5 fruit fly cellular contexts compared by ENCODE assay signal in genomic region chr3L:11292180-11292727, dm6.
TF ChIP-seq lines count a peak whose summit lies in the region.

No protein-coding gene starts in this region.

- TF ChIP-seq CTCF in whole organism, embryonic (GFP tag; optimal IDR thresholded peaks at IDR 0.05; lab: Kevin White, UChicago): no peak

TF ChIP-seq in whole organism, adult, 20 proteins besides CTCF, POLR2A, EP300 and RAD21 (continues in another document):
- TF ChIP-seq kay (GFP tag; lab: Kevin White, UChicago; ENCODE audit: borderline replicate concordance) (no peak), ovo (GFP tag; optimal IDR thresholded peaks at IDR 0.05; lab: Kevin White, UChicago) (peak; percentile 36), CG5204 (GFP tag; optimal IDR thresholded peaks at IDR 0.05; lab: Kevin White, UChicago) (peak; percentile 35), tj (GFP tag; optimal IDR thresholded peaks at IDR 0.05; lab: Kevin White, UChicago) (peak; percentile 58), CG11617 (GFP tag; optimal IDR thresholded peaks at IDR 0.05; lab: Kevin White, UChicago) (no peak), CG7101 (tag; optimal IDR thresholded peaks at IDR 0.05; lab: Kevin White, UChicago) (no peak), cic (GFP tag; optimal IDR thresholded peaks at IDR 0.05; lab: Kevin White, UChicago) (peak; percentile 73), CG12768 (GFP tag; optimal IDR thresholded peaks at IDR 0.05; lab: Kevin White, UChicago) (no peak), CG33017 (tag; optimal IDR thresholded peaks at IDR 0.05; lab: Kevin White, UChicago) (no peak), Mnt (GFP tag; optimal IDR thresholded peaks at IDR 0.05; lab: Kevin White, UChicago) (peak; percentile 28), Clk (GFP tag; optimal IDR thresholded peaks at IDR 0.05; lab: Kevin White, UChicago) (peak; percentile 29), pad (GFP tag; optimal IDR thresholded peaks at IDR 0.05; lab: Kevin White, UChicago) (no peak), Hr96 (GFP tag; optimal IDR thresholded peaks at IDR 0.05; lab: Kevin White, UChicago) (no peak), cnc (optimal IDR thresholded peaks at IDR 0.05; lab: Kevin White, UChicago) (peak in 1 of 2 experiments; percentile 58), toe (GFP tag; optimal IDR thresholded peaks at IDR 0.05; lab: Kevin White, UChicago) (no peak), Crg-1 (GFP tag; optimal IDR thresholded peaks at IDR 0.05; lab: Kevin White, UChicago) (no peak), CG14711 (tag; optimal IDR thresholded peaks at IDR 0.05; lab: Kevin White, UChicago) (no peak), bab1 (GFP tag; optimal IDR thresholded peaks at IDR 0.05; lab: Kevin White, UChicago) (peak; percentile 51), CG1620 (GFP tag; optimal IDR thresholded peaks at IDR 0.05; lab: Kevin White, UChicago) (no peak)

TF ChIP-seq in whole organism, embryonic, 481 proteins besides CTCF, POLR2A, EP300 and RAD21 (continues in another document):
- TF ChIP-seq sisA (GFP tag; IDR thresholded peaks at IDR 0.05; lab: Robert Waterston, UW) (peak; percentile 41), sr (GFP tag; IDR thresholded peaks at IDR 0.05; lab: Robert Waterston, UW) (0 out of 3 replicates have a peak, but pooled peaks have one; percentile 25), NC2β (GFP tag; optimal IDR thresholded peaks at IDR 0.05; lab: Kevin White, UChicago) (no peak), CG4404 (GFP tag; IDR thresholded peaks at IDR 0.05; lab: Robert Waterston, UW) (no peak), dysf (GFP tag; IDR thresholded peaks at IDR 0.05; lab: Robert Waterston, UW) (0 out of 3 replicates have a peak, but pooled peaks have one; percentile 40), CG9727 (GFP tag; optimal IDR thresholded peaks at IDR 0.05; lab: Kevin White, UChicago) (no peak), CG7963 (GFP tag; IDR thresholded peaks at IDR 0.05; lab: Robert Waterston, UW; ENCODE audit: partially characterized antibody) (no peak), gcm2 (GFP tag; optimal IDR thresholded peaks at IDR 0.05; lab: Kevin White, UChicago) (no peak), Optix (GFP tag; IDR thresholded peaks at IDR 0.05; lab: Robert Waterston, UW) (0 out of 3 replicates have a peak, but pooled peaks have one; percentile 22), CG6765 (GFP tag; optimal IDR thresholded peaks at IDR 0.05; lab: Kevin White, UChicago) (no peak), CG30403 (GFP tag; optimal IDR thresholded peaks at IDR 0.05; lab: Kevin White, UChicago) (no peak), fd3F (GFP tag; optimal IDR thresholded peaks at IDR 0.05; lab: Kevin White, UChicago) (no peak), CG14441 (GFP tag; IDR thresholded peaks at IDR 0.05; lab: Robert Waterston, UW) (peak; percentile 57; the same call in 1 of the 2 replicates), Neu2 (GFP tag; optimal IDR thresholded peaks at IDR 0.05; lab: Kevin White, UChicago; ENCODE audit: borderline replicate concordance) (no peak), jumu (GFP tag; optimal IDR thresholded peaks at IDR 0.05; lab: Kevin White, UChicago) (no peak), Hr78 (GFP tag; optimal IDR thresholded peaks at IDR 0.05; lab: Kevin White, UChicago) (no peak), HLHmδ (GFP tag; optimal IDR thresholded peaks at IDR 0.05; lab: Kevin White, UChicago) (no peak)

TF ChIP-seq in whole organism, prepupa, 60 proteins besides CTCF, POLR2A, EP300 and RAD21 (continues in another document):
- TF ChIP-seq CG6163 (GFP tag; IDR thresholded peaks at IDR 0.05; lab: Robert Waterston, UW): peak; percentile 68; the same call in 2 of the 3 replicates
- no peak for TF ChIP-seq CG4318 (GFP tag; optimal IDR thresholded peaks at IDR 0.05; lab: Kevin White, UChicago)
- peak; percentile 6 for TF ChIP-seq Eip78C (GFP tag; lab: Kevin White, UChicago)
- TF ChIP-seq CG6854 (GFP tag; optimal IDR thresholded peaks at IDR 0.05; lab: Kevin White, UChicago): peak; percentile 71
- TF ChIP-seq topi (GFP tag; optimal IDR thresholded peaks at IDR 0.05; lab: Kevin White, UChicago): no peak
- peak; percentile 42 for TF ChIP-seq Hr39 (GFP tag; optimal IDR thresholded peaks at IDR 0.05; lab: Kevin White, UChicago)
- peak; percentile 17 for TF ChIP-seq lz (GFP tag; optimal IDR thresholded peaks at IDR 0.05; lab: Kevin White, UChicago)
- no peak for TF ChIP-seq CG6808 (GFP tag; optimal IDR thresholded peaks at IDR 0.05; lab: Kevin White, UChicago)
- no peak for TF ChIP-seq Ets21C (GFP tag; optimal IDR thresholded peaks at IDR 0.05; lab: Kevin White, UChicago)
- peak; percentile 3 for TF ChIP-seq Sox14 (GFP tag; optimal IDR thresholded peaks at IDR 0.05; lab: Kevin White, UChicago)
- TF ChIP-seq CG8119 (GFP tag; IDR thresholded peaks at IDR 0.05; lab: Robert Waterston, UW): no peak
- TF ChIP-seq CG32006 (GFP tag; optimal IDR thresholded peaks at IDR 0.05; lab: Kevin White, UChicago): peak; percentile 9
- TF ChIP-seq fkh (GFP tag; optimal IDR thresholded peaks at IDR 0.05; lab: Kevin White, UChicago): no peak
- no peak for TF ChIP-seq CG8632 (GFP tag; optimal IDR thresholded peaks at IDR 0.05; lab: Kevin White, UChicago)
- peak; percentile 82 for TF ChIP-seq vri (GFP tag; optimal IDR thresholded peaks at IDR 0.05; lab: Kevin White, UChicago)
- no peak for TF ChIP-seq salr (GFP tag; optimal IDR thresholded peaks at IDR 0.05; lab: Kevin White, UChicago)
- TF ChIP-seq Ets96B (tag; optimal IDR thresholded peaks at IDR 0.05; lab: Kevin White, UChicago): no peak
- peak; percentile 51 for TF ChIP-seq dsx (GFP tag; optimal IDR thresholded peaks at IDR 0.05; lab: Kevin White, UChicago; ENCODE audit: poor library complexity, severe bottlenecking)
- peak; percentile 30; the same call in 1 of the 2 replicates for TF ChIP-seq Gug (GFP tag; IDR thresholded peaks at IDR 0.05; lab: Robert Waterston, UW)
- TF ChIP-seq svp (GFP tag; lab: Kevin White, UChicago): peak; percentile 63

TF ChIP-seq in whole organism, pupa, 21 proteins besides CTCF, POLR2A, EP300 and RAD21:
- TF ChIP-seq CG8159 (tag; optimal IDR thresholded peaks at IDR 0.05; lab: Kevin White, UChicago) (no peak), CG4496 (GFP tag; IDR thresholded peaks at IDR 0.05; lab: Robert Waterston, UW) (peak; percentile 47; the same call in 1 of the 3 replicates), CG15710 (tag; optimal IDR thresholded peaks at IDR 0.05; lab: Kevin White, UChicago) (no peak), Ets98B (GFP tag; IDR thresholded peaks at IDR 0.05; lab: Robert Waterston, UW) (peak; percentile 42), EcR (GFP tag; optimal IDR thresholded peaks at IDR 0.05; lab: Kevin White, UChicago) (peak; percentile 19), CG17806 (tag; optimal IDR thresholded peaks at IDR 0.05; lab: Kevin White, UChicago) (peak; percentile 20), Pif1A (GFP tag; optimal IDR thresholded peaks at IDR 0.05; lab: Kevin White, UChicago) (no peak), D1 (tag; optimal IDR thresholded peaks at IDR 0.05; lab: Kevin White, UChicago) (peak; percentile 10), CG14655 (GFP tag; optimal IDR thresholded peaks at IDR 0.05; lab: Kevin White, UChicago) (peak; percentile 1), CG32121 (GFP tag; IDR thresholded peaks at IDR 0.05; lab: Robert Waterston, UW) (peak; percentile 50), CG34367 (tag; optimal IDR thresholded peaks at IDR 0.05; lab: Kevin White, UChicago) (no peak), CG13204 (GFP tag; optimal IDR thresholded peaks at IDR 0.05; lab: Kevin White, UChicago) (peak; percentile 94), gl (tag; optimal IDR thresholded peaks at IDR 0.05; lab: Kevin White, UChicago) (no peak), Snoo (tag; optimal IDR thresholded peaks at IDR 0.05; lab: Kevin White, UChicago) (no peak), CG8301 (tag; optimal IDR thresholded peaks at IDR 0.05; lab: Kevin White, UChicago) (no peak), CG12605 (GFP tag; IDR thresholded peaks at IDR 0.05; lab: Robert Waterston, UW) (no peak), fd96Ca (GFP tag; IDR thresholded peaks at IDR 0.05; lab: Robert Waterston, UW) (peak; percentile 67), CG9948 (tag; optimal IDR thresholded peaks at IDR 0.05; lab: Kevin White, UChicago) (no peak)

TF ChIP-seq in whole organism, wandering third instar larva, 38 proteins besides CTCF, POLR2A, EP300 and RAD21:
- TF ChIP-seq HLH106 (tag; optimal IDR thresholded peaks at IDR 0.05; lab: Kevin White, UChicago): peak; percentile 30
- TF ChIP-seq h (GFP tag; optimal IDR thresholded peaks at IDR 0.05; lab: Kevin White, UChicago): peak; percentile 53
- peak; percentile 55 for TF ChIP-seq Hr83 (GFP tag; optimal IDR thresholded peaks at IDR 0.05; lab: Kevin White, UChicago; ENCODE audit: poor library complexity, severe bottlenecking)
- TF ChIP-seq CrebA (GFP tag; optimal IDR thresholded peaks at IDR 0.05; lab: Kevin White, UChicago; ENCODE audit: borderline replicate concordance): peak; percentile 69
- TF ChIP-seq Rel (GFP tag; optimal IDR thresholded peaks at IDR 0.05; lab: Kevin White, UChicago): no peak
- TF ChIP-seq Rel (tag; optimal IDR thresholded peaks at IDR 0.05; lab: Kevin White, UChicago): peak; percentile 68
- peak; percentile 7 for TF ChIP-seq rgr (GFP tag; optimal IDR thresholded peaks at IDR 0.05; lab: Kevin White, UChicago)
- TF ChIP-seq Dfd (GFP tag; optimal IDR thresholded peaks at IDR 0.05; lab: Kevin White, UChicago): no peak
- TF ChIP-seq sv (GFP tag; optimal IDR thresholded peaks at IDR 0.05; lab: Kevin White, UChicago): no peak
- TF ChIP-seq psq (GFP tag; optimal IDR thresholded peaks at IDR 0.05; lab: Kevin White, UChicago): peak; percentile 66
- TF ChIP-seq Vsx2 (GFP tag; optimal IDR thresholded peaks at IDR 0.05; lab: Kevin White, UChicago; ENCODE audit: partially characterized antibody): peak; percentile 23
- no peak for TF ChIP-seq Sp1 (GFP tag; optimal IDR thresholded peaks at IDR 0.05; lab: Kevin White, UChicago)
- peak; percentile 35 for TF ChIP-seq Dif (GFP tag; optimal IDR thresholded peaks at IDR 0.05; lab: Kevin White, UChicago; ENCODE audit: partially characterized antibody)
- peak in 1 of 2 experiments; percentile 58 for TF ChIP-seq dl (GFP tag; optimal IDR thresholded peaks at IDR 0.05; lab: Kevin White, UChicago; ENCODE audit: insufficient read depth in 1 of 2, partially characterized antibody in 2 of 2)
- TF ChIP-seq dsf (GFP tag; optimal IDR thresholded peaks at IDR 0.05; lab: Kevin White, UChicago; ENCODE audit: borderline replicate concordance): no peak
- TF ChIP-seq Hnf4 (GFP tag; optimal IDR thresholded peaks at IDR 0.05; lab: Kevin White, UChicago): no peak
- TF ChIP-seq CG9705 (GFP tag; optimal IDR thresholded peaks at IDR 0.05; lab: Kevin White, UChicago): no peak
- TF ChIP-seq woc (GFP tag; optimal IDR thresholded peaks at IDR 0.05; lab: Kevin White, UChicago): peak; percentile 26
- no peak for TF ChIP-seq pan (optimal IDR thresholded peaks at IDR 0.05; lab: Kevin White, UChicago)
- TF ChIP-seq Abd-B (GFP tag; optimal IDR thresholded peaks at IDR 0.05; lab: Kevin White, UChicago): no peak
